Worm (Caenorhabditis elegans) whole organism, L3 larva: Measurements from ENCODE around the gene C33F10.11.

ENCODE experiments used
- R02D3.7 ChIP-seq: fragments of 150-350 bp; optimal IDR thresholded peaks from 2 replicates; lab custom pipeline; 2014; ENCODE audit warnings: missing biosample characterization, missing genetic modification characterization
- ama-1 ChIP-seq: fragments of 150-350 bp; optimal IDR thresholded peaks from 2 replicates; lab custom pipeline; 2018
- ceh-16 ChIP-seq: sonication (generic microtip); optimal IDR thresholded peaks from 2 replicates; lab custom pipeline; 2017; ENCODE audit warnings: missing biosample characterization, missing genetic modification characterization
- ceh-28 ChIP-seq: fragments of 150-350 bp; optimal IDR thresholded peaks from 2 replicates; lab custom pipeline; 2014; ENCODE audit warnings: missing biosample characterization, missing genetic modification reagents, missing genetic modification characterization
- ceh-82 ChIP-seq: fragments of 150-350 bp; optimal IDR thresholded peaks from 2 replicates; lab custom pipeline; 2014; ENCODE audit warnings: missing biosample characterization, missing genetic modification characterization
- ceh-9 ChIP-seq: sonication (generic microtip); optimal IDR thresholded peaks from 2 replicates; lab custom pipeline; 2018; ENCODE audit warnings: missing biosample characterization, missing genetic modification characterization
- daf-12 ChIP-seq: fragments of 150-350 bp; optimal IDR thresholded peaks from 2 replicates; lab custom pipeline; 2014; ENCODE audit warnings: missing biosample characterization, missing genetic modification reagents, missing genetic modification characterization
- egl-5 ChIP-seq: fragments of 150-350 bp; optimal IDR thresholded peaks from 2 replicates; lab custom pipeline; 2017; ENCODE audit warnings: missing biosample characterization, missing genetic modification reagents, missing genetic modification characterization, inconsistent platforms
- elt-1 ChIP-seq: fragments of 150-350 bp; optimal IDR thresholded peaks from 2 replicates; lab custom pipeline; 2014; ENCODE audit warnings: missing biosample characterization, missing genetic modification characterization
- elt-2 ChIP-seq: sonication (generic microtip); optimal IDR thresholded peaks from 2 replicates; lab custom pipeline; 2016; ENCODE audit warnings: missing genetic modification reagents, mild to moderate bottlenecking, missing genetic modification characterization, missing compliant biosample characterization
- elt-3 ChIP-seq, 3 experiments: fragments of 150-350 bp in 1 of 3; sonication (generic microtip) in 2 of 3; optimal IDR thresholded peaks; 2 replicates in 2 of 3; 4 replicates in 1 of 3; lab custom pipeline; 2014 to 2017; ENCODE audit warnings: missing biosample characterization in 3 of 3, missing genetic modification characterization in 3 of 3
- eor-1 ChIP-seq, 2 experiments: fragments of 150-350 bp; optimal IDR thresholded peaks; 2 replicates each; lab custom pipeline; 2014 to 2018; ENCODE audit warnings: missing biosample characterization in 2 of 2, missing genetic modification characterization in 2 of 2
- fkh-10 ChIP-seq: sonication (generic microtip); optimal IDR thresholded peaks from 2 replicates; lab custom pipeline; 2017; ENCODE audit warnings: missing biosample characterization, missing genetic modification reagents, missing genetic modification characterization
- fkh-2 ChIP-seq: fragments of 150-350 bp; optimal IDR thresholded peaks from 2 replicates; lab custom pipeline; 2014; ENCODE audit warnings: missing biosample characterization, missing genetic modification reagents, missing genetic modification characterization
- fos-1 ChIP-seq: fragments of 150-350 bp; optimal IDR thresholded peaks from 2 replicates; lab custom pipeline; 2014; ENCODE audit warnings: missing biosample characterization, missing genetic modification characterization
- hmg-11 ChIP-seq: sonication (generic microtip); optimal IDR thresholded peaks from 2 replicates; lab custom pipeline; 2016; ENCODE audit warnings: missing genetic modification characterization, missing compliant biosample characterization
- jun-1 ChIP-seq: fragments of 150-350 bp; optimal IDR thresholded peaks from 2 replicates; lab custom pipeline; 2014; ENCODE audit warnings: missing biosample characterization, missing genetic modification reagents, missing genetic modification characterization
- lin-15B ChIP-seq: fragments of 150-350 bp; optimal IDR thresholded peaks from 2 replicates; lab custom pipeline; 2014; ENCODE audit warnings: missing biosample characterization, missing genetic modification characterization
- lin-39 ChIP-seq: fragments of 150-350 bp; optimal IDR thresholded peaks from 2 replicates; lab custom pipeline; 2018; ENCODE audit warnings: missing biosample characterization, missing genetic modification reagents, missing genetic modification characterization
- lsy-12 ChIP-seq: sonication (generic microtip); optimal IDR thresholded peaks from 2 replicates; lab custom pipeline; 2016; ENCODE audit warnings: mild to moderate bottlenecking, missing genetic modification characterization, missing compliant biosample characterization
- mdl-1 ChIP-seq: fragments of 150-350 bp; optimal IDR thresholded peaks from 2 replicates; lab custom pipeline; 2014; ENCODE audit warnings: missing biosample characterization, missing genetic modification characterization
- mml-1 ChIP-seq: fragments of 150-350 bp; sonication (generic microtip); optimal IDR thresholded peaks from 3 replicates; lab custom pipeline; 2014; ENCODE audit warnings: missing biosample characterization, missing genetic modification characterization
- nhr-12 ChIP-seq: fragments of 150-350 bp; optimal IDR thresholded peaks from 2 replicates; lab custom pipeline; 2014; ENCODE audit warnings: missing biosample characterization, missing genetic modification characterization
- nhr-23 ChIP-seq: fragments of 150-350 bp; optimal IDR thresholded peaks from 2 replicates; lab custom pipeline; 2014; ENCODE audit warnings: missing biosample characterization, missing genetic modification reagents, missing genetic modification characterization
- nhr-25 ChIP-seq: sonication (generic microtip); optimal IDR thresholded peaks from 2 replicates; lab custom pipeline; 2017; ENCODE audit warnings: missing biosample characterization, missing genetic modification characterization
- nhr-43 ChIP-seq: sonication (generic microtip); optimal IDR thresholded peaks from 2 replicates; lab custom pipeline; 2016; ENCODE audit warnings: mild to moderate bottlenecking, missing genetic modification characterization, missing compliant biosample characterization; ENCODE audit not compliant: poor library complexity, severe bottlenecking
- nhr-67 ChIP-seq: fragments of 150-350 bp; optimal IDR thresholded peaks from 2 replicates; lab custom pipeline; 2014; ENCODE audit warnings: missing biosample characterization, missing genetic modification characterization
- nhr-77 ChIP-seq: fragments of 150-350 bp; optimal IDR thresholded peaks from 2 replicates; lab custom pipeline; 2014; ENCODE audit warnings: missing biosample characterization, missing genetic modification characterization
- pha-4 ChIP-seq: fragments of 150-350 bp; optimal IDR thresholded peaks from 2 replicates; lab custom pipeline; 2014; ENCODE audit warnings: missing biosample characterization, missing genetic modification reagents, missing genetic modification characterization
- pqm-1 ChIP-seq: fragments of 150-350 bp; optimal IDR thresholded peaks from 2 replicates; lab custom pipeline; 2017; ENCODE audit warnings: missing biosample characterization, missing genetic modification characterization, inconsistent platforms
- sea-2 ChIP-seq: fragments of 150-350 bp; sonication (generic microtip); optimal IDR thresholded peaks from 4 replicates; lab custom pipeline; 2014; ENCODE audit warnings: missing biosample characterization, missing genetic modification reagents, missing genetic modification characterization
- skn-1 ChIP-seq: fragments of 150-350 bp; optimal IDR thresholded peaks from 2 replicates; lab custom pipeline; 2014; ENCODE audit warnings: missing biosample characterization, missing genetic modification characterization
- unc-62 ChIP-seq: fragments of 150-350 bp; sonication (generic microtip); optimal IDR thresholded peaks from 4 replicates; lab custom pipeline; 2014; ENCODE audit warnings: missing biosample characterization, missing genetic modification reagents, missing genetic modification characterization
- zag-1 ChIP-seq: fragments of 150-350 bp; optimal IDR thresholded peaks from 2 replicates; lab custom pipeline; 2014; ENCODE audit warnings: missing biosample characterization, missing genetic modification characterization
- ztf-11 ChIP-seq: fragments of 150-350 bp; optimal IDR thresholded peaks from 2 replicates; lab custom pipeline; 2014; ENCODE audit warnings: missing biosample characterization, missing genetic modification characterization
- ztf-4 ChIP-seq: fragments of 150-350 bp; optimal IDR thresholded peaks from 2 replicates; lab custom pipeline; 2014; ENCODE audit warnings: missing biosample characterization, missing genetic modification characterization

The C33F10.11 gene

ce11 chrII:4818780-4819179, 15.9 kb downstream of the C33F10.11 start:
- TF ChIP-seq jun-1 (no peak), mdl-1 (no peak), ztf-4 (no peak), nhr-23 (tag; lab: Kevin White, UChicago) (no peak), eor-1 (tag; optimal IDR thresholded peaks at IDR 0.05; lab: Kevin White, UChicago) (no peak), lin-15B (no peak), ztf-11 (tag; lab: Kevin White, UChicago) (no peak), hmg-11 (tag; lab: Kevin White, UChicago) (no peak), nhr-25 (tag; lab: Kevin White, UChicago) (no peak), mml-1 (tag; lab: Kevin White, UChicago) (no peak), nhr-77 (tag; lab: Kevin White, UChicago) (no peak), lsy-12 (no peak), elt-1 (tag; lab: Kevin White, UChicago) (no peak)

- TF ChIP-seq fkh-10 = no peak
- no peak for TF ChIP-seq nhr-43 (tag; lab: Kevin White, UChicago)
- TF ChIP-seq sea-2 (GFP tag; lab: Kevin White, UChicago) = no peak
- no peak for TF ChIP-seq elt-3 (tag; optimal IDR thresholded peaks at IDR 0.05; lab: Kevin White, UChicago)
- TF ChIP-seq hmg-11 (tag; lab: Kevin White, UChicago) = no peak
- TF ChIP-seq fos-1 = no peak
- no peak for TF ChIP-seq R02D3.7
- TF ChIP-seq, all 47 proteins: peak for 0
Observed at ce11 chrII:4815356-4815755, 19.3 kb downstream of the C33F10.11 start.

ce11 chrII:4811986-4812385, 22.7 kb downstream of the C33F10.11 start, which contains the start of gene rig-6:
TSS of gene rig-6 (minus strand) at chrII:4812086.
- no peak for TF ChIP-seq ztf-11 (tag; lab: Kevin White, UChicago)
- TF ChIP-seq lin-39 (tag; lab: Kevin White, UChicago) = no peak

ce11 chrII:4806726-4807125, 27.9 kb downstream of the C33F10.11 start:
- TF ChIP-seq pqm-1 (no peak), elt-2 (tag; lab: Kevin White, UChicago) (no peak), ama-1 (no peak), nhr-67 (tag; lab: Kevin White, UChicago) (no peak), unc-62 (no peak), nhr-43 (tag; lab: Kevin White, UChicago) (no peak), daf-12 (tag; lab: Kevin White, UChicago) (no peak), fkh-2 (tag; lab: Kevin White, UChicago) (no peak), sea-2 (GFP tag; lab: Kevin White, UChicago) (no peak)

- TF ChIP-seq nhr-67 (tag; lab: Kevin White, UChicago) (no peak), ceh-9 (no peak), unc-62 (peak; percentile 41), elt-1 (tag; lab: Kevin White, UChicago) (peak; percentile 34), lin-39 (tag; lab: Kevin White, UChicago) (peak; percentile 36), nhr-43 (tag; lab: Kevin White, UChicago) (no peak)
Observed at ce11 chrII:4806261-4806660, 28.4 kb downstream of the C33F10.11 start.

- TF ChIP-seq egl-5 (tag; lab: Kevin White, UChicago) (peak; percentile 16), elt-3 (tag; optimal IDR thresholded peaks at IDR 0.05; lab: Kevin White, UChicago) (no peak), zag-1 (tag; lab: Kevin White, UChicago) (no peak), mml-1 (tag; lab: Kevin White, UChicago) (no peak)
Observed at ce11 chrII:4805799-4806198, 28.9 kb downstream of the C33F10.11 start.

ce11 chrII:4802917-4803316, 31.7 kb downstream of the C33F10.11 start:
- TF ChIP-seq ceh-16 (tag; lab: Kevin White, UChicago) (no peak), eor-1 (tag; optimal IDR thresholded peaks at IDR 0.05; lab: Kevin White, UChicago) (no peak), ama-1 (no peak), zag-1 (tag; lab: Kevin White, UChicago) (no peak), elt-2 (tag; lab: Kevin White, UChicago) (peak; percentile 96), R02D3.7 (no peak), nhr-12 (tag; lab: Kevin White, UChicago) (no peak), pqm-1 (peak; percentile 38), pha-4 (tag; lab: Kevin White, UChicago) (peak; percentile 10), sea-2 (GFP tag; lab: Kevin White, UChicago) (no peak), ceh-82 (tag; lab: Kevin White, UChicago) (no peak), ceh-28 (tag; lab: Kevin White, UChicago) (no peak), skn-1 (tag; lab: Kevin White, UChicago) (no peak), unc-62 (no peak)
